Fruit fly (Drosophila melanogaster): ENCODE data around the gene CG4842.

CG4842 gene

DNA sequence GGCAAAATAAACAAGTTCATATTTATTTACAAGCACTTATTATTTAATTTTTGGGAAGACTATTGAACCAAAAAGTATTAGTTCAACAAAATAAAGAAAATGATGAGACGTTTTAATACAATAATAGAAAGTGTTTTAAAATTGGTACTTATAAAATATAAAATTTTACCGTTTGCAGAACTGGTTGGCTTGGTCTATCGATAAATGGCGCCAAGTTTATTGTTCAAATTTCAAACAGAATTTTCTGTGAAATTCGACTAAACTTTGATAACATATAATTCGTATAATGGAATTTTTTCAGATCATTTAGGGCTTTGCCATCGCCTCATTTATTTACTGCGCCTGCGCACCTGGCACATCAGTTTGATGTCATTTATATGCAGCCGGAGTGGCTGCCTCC, 22.6 kb downstream of the CG4842 start (continued):
- TF ChIP-seq CG10366 (GFP tag; IDR thresholded peaks at IDR 0.05) = no peak
- peak; percentile 23; the same call in 1 of the 3 replicates for TF ChIP-seq CG14860 (GFP tag; IDR thresholded peaks at IDR 0.05; ENCODE audit: partially characterized antibody)
- TF ChIP-seq ci (GFP tag; IDR thresholded peaks at IDR 0.05) = no peak
- TF ChIP-seq CG13287 (GFP tag; IDR thresholded peaks at IDR 0.05; ENCODE audit: partially characterized antibody) = peak; percentile 67
- no peak for TF ChIP-seq wek (GFP tag; optimal IDR thresholded peaks at IDR 0.05)
- no peak for TF ChIP-seq eyg (GFP tag; optimal IDR thresholded peaks at IDR 0.05)
- TF ChIP-seq stwl (tag; optimal IDR thresholded peaks at IDR 0.05) = peak; percentile 98
- TF ChIP-seq sna (GFP tag; IDR thresholded peaks at IDR 0.05; ENCODE audit: partially characterized antibody) = no peak; the same call in 1 of the 2 replicates
- no peak for TF ChIP-seq jing (GFP tag; optimal IDR thresholded peaks at IDR 0.05)
- TF ChIP-seq CG2875 (GFP tag; optimal IDR thresholded peaks at IDR 0.05) = no peak
- no peak for TF ChIP-seq so (GFP tag; IDR thresholded peaks at IDR 0.05)
- TF ChIP-seq Hmr (GFP tag; optimal IDR thresholded peaks at IDR 0.05) = no peak
- no peak for TF ChIP-seq CG1602 (GFP tag; optimal IDR thresholded peaks at IDR 0.05)
- TF ChIP-seq Sry-β (GFP tag; optimal IDR thresholded peaks at IDR 0.05) = no peak
- no peak for TF ChIP-seq twi (tag; optimal IDR thresholded peaks at IDR 0.05)
- TF ChIP-seq tio (GFP tag; optimal IDR thresholded peaks at IDR 0.05) = no peak
- no peak for TF ChIP-seq NfI (GFP tag; optimal IDR thresholded peaks at IDR 0.05)
- no peak for TF ChIP-seq sob (GFP tag; IDR thresholded peaks at IDR 0.05)
- no peak for TF ChIP-seq Oli (tag; optimal IDR thresholded peaks at IDR 0.05)
- no peak for TF ChIP-seq CG11398 (GFP tag; optimal IDR thresholded peaks at IDR 0.05)
- no peak for TF ChIP-seq CG7963 (GFP tag; IDR thresholded peaks at IDR 0.05; ENCODE audit: partially characterized antibody)
- no peak for TF ChIP-seq CG8924 (tag; optimal IDR thresholded peaks at IDR 0.05)
- no peak for TF ChIP-seq btn (GFP tag; optimal IDR thresholded peaks at IDR 0.05)
- TF ChIP-seq Dek (tag; optimal IDR thresholded peaks at IDR 0.05) = no peak
- TF ChIP-seq GATAe (GFP tag; conservative IDR thresholded peaks at IDR 0.05) = no peak
- TF ChIP-seq Blimp-1 (GFP tag; optimal IDR thresholded peaks at IDR 0.05) = peak; percentile 11
- no peak for TF ChIP-seq ind (GFP tag; optimal IDR thresholded peaks at IDR 0.05)
- no peak for TF ChIP-seq scrt (GFP tag; optimal IDR thresholded peaks at IDR 0.05)
- no peak for TF ChIP-seq CG2199 (GFP tag; IDR thresholded peaks at IDR 0.05)
- TF ChIP-seq HmgZ (tag; optimal IDR thresholded peaks at IDR 0.05) = no peak
- TF ChIP-seq gem (tag; optimal IDR thresholded peaks at IDR 0.05) = peak; percentile 4
- TF ChIP-seq Dp (GFP tag; optimal IDR thresholded peaks at IDR 0.05) = peak; percentile 86
- TF ChIP-seq hkb (optimal IDR thresholded peaks at IDR 0.05) = no peak
- no peak for TF ChIP-seq hkb (GFP tag; IDR thresholded peaks at IDR 0.05)
- no peak for TF ChIP-seq CHES-1-like (GFP tag; optimal IDR thresholded peaks at IDR 0.05)
- TF ChIP-seq CG31441 (GFP tag; IDR thresholded peaks at IDR 0.05) = 0 out of 2 replicates have a peak, but pooled peaks have one; percentile 11
- no peak for TF ChIP-seq danr (GFP tag; IDR thresholded peaks at IDR 0.05)
- TF ChIP-seq CG11504 (tag; optimal IDR thresholded peaks at IDR 0.05) = peak; percentile 12
- no peak for TF ChIP-seq her (GFP tag; optimal IDR thresholded peaks at IDR 0.05)
- TF ChIP-seq CG17912 (GFP tag; optimal IDR thresholded peaks at IDR 0.05) = no peak
- peak; percentile 50 for TF ChIP-seq zen2 (GFP tag; IDR thresholded peaks at IDR 0.05; ENCODE audit: partially characterized antibody)
- TF ChIP-seq sens (GFP tag) = peak; percentile 52
- TF ChIP-seq hbn (GFP tag; IDR thresholded peaks at IDR 0.05; ENCODE audit: partially characterized antibody) = 0 out of 2 replicates have a peak, but pooled peaks have one; percentile 16
- no peak for TF ChIP-seq HLH4C (GFP tag; IDR thresholded peaks at IDR 0.05; ENCODE audit: partially characterized antibody)
- no peak for TF ChIP-seq CG11085 (GFP tag; IDR thresholded peaks at IDR 0.05)
- TF ChIP-seq dmrt99B (tag; optimal IDR thresholded peaks at IDR 0.05) = no peak
- TF ChIP-seq disco-r (GFP tag; optimal IDR thresholded peaks at IDR 0.05) = no peak
- no peak for TF ChIP-seq Max (GFP tag; optimal IDR thresholded peaks at IDR 0.05)
- no peak for TF ChIP-seq Six4 (GFP tag; optimal IDR thresholded peaks at IDR 0.05)
- TF ChIP-seq Bgb (GFP tag; IDR thresholded peaks at IDR 0.05; ENCODE audit: partially characterized antibody) = no peak
- no peak for TF ChIP-seq Mad (GFP tag; optimal IDR thresholded peaks at IDR 0.05)

All from whole organism, embryonic.